Worm (Caenorhabditis elegans): Measurements from ENCODE around the gene col-86.
"Not testable (repeated sequence)": the region's sequence is repeated elsewhere in the genome, so short reads cannot be mapped to it uniquely, and the experiment has no call there.

The col-86 gene

DNA sequence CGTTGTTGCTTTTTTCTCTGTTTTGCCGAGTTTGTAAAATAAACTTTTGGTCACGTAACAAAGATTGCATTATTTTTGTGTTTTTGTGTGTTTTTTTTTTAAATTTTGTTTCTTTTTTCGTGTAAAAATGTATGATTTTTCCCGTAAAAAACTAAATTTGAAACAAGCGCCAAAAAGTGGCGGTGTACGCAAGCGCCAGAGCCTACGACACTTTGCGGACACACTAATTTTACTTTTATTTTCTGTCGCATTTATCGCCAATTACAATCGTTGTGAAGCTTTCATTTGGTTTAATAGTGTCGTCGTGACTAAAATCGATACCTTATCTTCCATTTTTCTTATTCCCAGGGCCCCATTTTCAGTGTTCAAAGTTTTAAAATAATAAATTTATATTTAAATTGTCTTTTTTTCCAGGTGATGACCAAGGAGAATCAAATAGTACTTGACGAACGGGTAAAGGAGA lies 14.3 kb downstream of the col-86 start, which contains the start of the genes Y81G3A.1 and gcn-2 (continued):
- TF ChIP-seq hlh-11 (tag; optimal IDR thresholded peaks at IDR 0.05) (no peak), F10B5.3 (tag; optimal IDR thresholded peaks at IDR 0.05) (no peak), ztf-11 (tag; optimal IDR thresholded peaks at IDR 0.05) (no peak), D1046.2 (GFP tag; IDR thresholded peaks at IDR 0.05) (no peak)

DNA sequence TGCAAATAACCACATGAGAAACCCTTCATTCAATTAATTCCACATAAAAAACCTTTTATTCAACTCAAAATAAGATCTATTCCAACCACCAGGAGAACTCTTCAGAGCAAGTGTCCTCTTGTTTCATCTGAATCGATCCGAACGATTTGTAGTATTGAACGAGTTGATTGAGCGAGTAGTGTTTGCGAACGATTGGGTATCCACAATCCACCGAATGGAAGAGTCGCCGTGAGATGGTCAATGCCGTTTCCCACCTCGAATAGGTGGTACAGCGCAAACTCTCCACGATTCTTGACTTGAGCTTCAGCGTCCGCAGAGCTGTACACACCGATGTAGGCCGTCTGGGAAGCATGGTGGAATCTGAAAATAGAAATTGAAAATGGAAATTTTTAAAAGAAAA lies 15.7 kb downstream of the col-86 start, which contains the start of gene Y81G3A.6:
Gene Y81G3A.6, minus strand, starts transcription at position 101 of the 400 bp plus-strand sequence.
- not testable (repeated sequence) for TF ChIP-seq fos-1 (tag; optimal IDR thresholded peaks at IDR 0.05); nhr-6 (tag; optimal IDR thresholded peaks at IDR 0.05); tra-1 (GFP tag; IDR thresholded peaks at IDR 0.05)

DNA sequence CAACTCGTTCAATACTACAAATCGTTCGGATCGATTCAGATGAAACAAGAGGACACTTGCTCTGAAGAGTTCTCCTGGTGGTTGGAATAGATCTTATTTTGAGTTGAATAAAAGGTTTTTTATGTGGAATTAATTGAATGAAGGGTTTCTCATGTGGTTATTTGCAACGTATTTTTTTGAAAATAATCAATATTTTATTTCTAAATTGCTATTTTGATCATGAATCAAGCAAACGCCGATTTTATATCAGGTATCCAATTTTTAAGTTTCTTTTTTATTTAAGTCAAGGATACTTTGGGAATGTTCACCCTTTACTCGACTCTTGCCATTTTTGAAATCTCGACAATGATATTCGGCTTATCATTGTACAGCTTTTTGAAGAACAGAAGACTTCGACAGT lies 17.5 kb downstream of the col-86 start, which contains the start of gene Y81G3A.2:
Gene Y81G3A.2, plus strand, starts transcription at position 301 of the 400 bp plus-strand sequence.
- TF ChIP-seq F10B5.3 (tag; optimal IDR thresholded peaks at IDR 0.05); sdz-12 (GFP tag; optimal IDR thresholded peaks at IDR 0.05); mxl-3 (GFP tag; optimal IDR thresholded peaks at IDR 0.05): not testable (repeated sequence)

DNA sequence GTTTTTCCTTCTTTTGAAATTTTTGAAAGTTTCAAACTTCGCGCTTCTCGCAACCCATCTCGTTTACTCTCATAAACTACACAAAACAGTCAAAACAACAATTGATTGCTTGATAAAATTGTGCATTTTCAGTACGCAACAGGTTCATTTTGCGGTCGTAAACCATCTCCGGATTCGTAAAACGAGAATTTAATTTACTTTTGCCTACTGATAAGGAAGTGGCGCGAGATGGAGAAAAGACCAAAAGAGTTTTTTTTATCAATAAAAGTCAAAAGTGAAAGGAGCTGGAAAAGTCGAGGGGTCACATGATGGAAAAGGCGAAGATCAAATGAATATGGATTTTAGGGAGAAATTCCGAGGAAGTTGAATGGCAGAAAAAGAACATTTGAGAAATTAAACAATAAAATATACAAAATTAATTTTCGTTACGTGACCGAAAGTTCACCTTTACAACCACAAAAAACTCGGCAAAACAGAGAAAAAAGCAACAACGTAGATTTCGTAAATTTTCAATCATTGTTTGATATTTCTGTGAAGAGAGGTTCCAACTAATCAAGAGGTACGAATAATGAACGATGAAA lies 19.1 kb downstream of the col-86 start, which contains the start of gene F42G4.6:
Gene F42G4.6, plus strand, starts transcription at position 531 of the 581 bp plus-strand sequence.
- TF ChIP-seq Y105C5A.15 (GFP tag; IDR thresholded peaks at IDR 0.05) (no peak), T20F7.1 (GFP tag; optimal IDR thresholded peaks at IDR 0.05) (no peak), lin-13 (GFP tag; optimal IDR thresholded peaks at IDR 0.05) (peak; percentile 27), nhr-42 (GFP tag; IDR thresholded peaks at IDR 0.05) (no peak), dmd-6 (GFP tag; IDR thresholded peaks at IDR 0.05) (peak; percentile 84), nhr-25 (tag; optimal IDR thresholded peaks at IDR 0.05; ENCODE audit: borderline replicate concordance, insufficient read depth) (no peak), daf-8 (GFP tag; IDR thresholded peaks at IDR 0.05) (no peak), mxl-3 (GFP tag; optimal IDR thresholded peaks at IDR 0.05) (no peak), unc-62 (GFP tag; optimal IDR thresholded peaks at IDR 0.05 in 1 of 2) (no peak), unc-62 (tag; optimal IDR thresholded peaks at IDR 0.05) (no peak), nhr-41 (GFP tag; IDR thresholded peaks at IDR 0.05) (no peak), php-3 (GFP tag; IDR thresholded peaks at IDR 0.05) (peak; percentile 97), ceh-32 (tag; optimal IDR thresholded peaks at IDR 0.05; ENCODE audit: poor library complexity) (no peak), mdl-1 (tag; optimal IDR thresholded peaks at IDR 0.05) (no peak), nhr-28 (tag; optimal IDR thresholded peaks at IDR 0.05) (peak; percentile 71), lin-1 (GFP tag; IDR thresholded peaks at IDR 0.05) (no peak), ztf-11 (tag; optimal IDR thresholded peaks at IDR 0.05) (no peak), nhr-48 (tag; optimal IDR thresholded peaks at IDR 0.05) (peak; percentile 77), arid-1 (GFP tag; conservative IDR thresholded peaks at IDR 0.05) (no peak), ctbp-1 (GFP tag; IDR thresholded peaks at IDR 0.05) (no peak), egl-43 (GFP tag; IDR thresholded peaks at IDR 0.05) (no peak), ZK546.5 (tag; optimal IDR thresholded peaks at IDR 0.05) (no peak), D1046.2 (GFP tag; IDR thresholded peaks at IDR 0.05) (no peak), mep-1 (tag; optimal IDR thresholded peaks at IDR 0.05) (no peak), fkh-10 (GFP tag; optimal IDR thresholded peaks at IDR 0.05) (no peak), mdt-29 (GFP tag; IDR thresholded peaks at IDR 0.05) (no peak), F37D6.2 (tag; optimal IDR thresholded peaks at IDR 0.05) (no peak), nhr-77 (tag; optimal IDR thresholded peaks at IDR 0.05) (peak; percentile 36), tra-1 (GFP tag; IDR thresholded peaks at IDR 0.05) (peak; percentile 75), ces-1 (GFP tag; optimal IDR thresholded peaks at IDR 0.05) (no peak), mes-2 (tag; optimal IDR thresholded peaks at IDR 0.05; ENCODE audit: poor library complexity, severe bottlenecking) (no peak), tag-97 (GFP tag; IDR thresholded peaks at IDR 0.05) (no peak), ZK337.2 (GFP tag; IDR thresholded peaks at IDR 0.05) (no peak), spr-3 (GFP tag; optimal IDR thresholded peaks at IDR 0.05) (no peak), Y48G9A.11 (GFP tag; IDR thresholded peaks at IDR 0.05) (no peak), daf-19 (GFP tag; conservative IDR thresholded peaks at IDR 0.05) (no peak), nhr-237 (tag; optimal IDR thresholded peaks at IDR 0.05) (no peak), ceh-20 (GFP tag; IDR thresholded peaks at IDR 0.05) (0 out of 2 replicates have a peak, but pooled peaks have one; percentile 20), dve-1 (tag; optimal IDR thresholded peaks at IDR 0.05; ENCODE audit: insufficient read depth) (peak; percentile 88)

Measured in whole organism, L4 larva.